Worm (Caenorhabditis elegans) whole organism, L3 larva: ENCODE measurements around the gene F58A4.2.

Source experiments
- R02D3.7 ChIP-seq: fragments of 150-350 bp; optimal IDR thresholded peaks from 2 replicates; lab custom pipeline; 2014; ENCODE audit warnings: missing biosample characterization, missing genetic modification characterization
- ZK546.5 ChIP-seq: sonication (generic microtip); optimal IDR thresholded peaks from 2 replicates; lab custom pipeline; 2017; ENCODE audit warnings: missing biosample characterization, missing genetic modification characterization
- aly-2 ChIP-seq: fragments of 150-350 bp; optimal IDR thresholded peaks from 2 replicates; lab custom pipeline; 2014; ENCODE audit warnings: missing biosample characterization, missing genetic modification characterization
- ama-1 ChIP-seq: fragments of 150-350 bp; optimal IDR thresholded peaks from 2 replicates; lab custom pipeline; 2018
- ceh-16 ChIP-seq: sonication (generic microtip); optimal IDR thresholded peaks from 2 replicates; lab custom pipeline; 2017; ENCODE audit warnings: missing biosample characterization, missing genetic modification characterization
- ceh-82 ChIP-seq: fragments of 150-350 bp; optimal IDR thresholded peaks from 2 replicates; lab custom pipeline; 2014; ENCODE audit warnings: missing biosample characterization, missing genetic modification characterization
- ceh-9 ChIP-seq: sonication (generic microtip); optimal IDR thresholded peaks from 2 replicates; lab custom pipeline; 2018; ENCODE audit warnings: missing biosample characterization, missing genetic modification characterization
- elt-1 ChIP-seq: fragments of 150-350 bp; optimal IDR thresholded peaks from 2 replicates; lab custom pipeline; 2014; ENCODE audit warnings: missing biosample characterization, missing genetic modification characterization
- elt-2 ChIP-seq: sonication (generic microtip); optimal IDR thresholded peaks from 2 replicates; lab custom pipeline; 2016; ENCODE audit warnings: missing genetic modification reagents, mild to moderate bottlenecking, missing genetic modification characterization, missing compliant biosample characterization
- elt-3 ChIP-seq, 3 experiments: fragments of 150-350 bp in 1 of 3; sonication (generic microtip) in 2 of 3; optimal IDR thresholded peaks; 2 replicates in 2 of 3; 4 replicates in 1 of 3; lab custom pipeline; 2014 to 2017; ENCODE audit warnings: missing biosample characterization in 3 of 3, missing genetic modification characterization in 3 of 3
- eor-1 ChIP-seq, 2 experiments: fragments of 150-350 bp; optimal IDR thresholded peaks; 2 replicates each; lab custom pipeline; 2014 to 2018; ENCODE audit warnings: missing biosample characterization in 2 of 2, missing genetic modification characterization in 2 of 2
- fkh-2 ChIP-seq: fragments of 150-350 bp; optimal IDR thresholded peaks from 2 replicates; lab custom pipeline; 2014; ENCODE audit warnings: missing biosample characterization, missing genetic modification reagents, missing genetic modification characterization
- fos-1 ChIP-seq: fragments of 150-350 bp; optimal IDR thresholded peaks from 2 replicates; lab custom pipeline; 2014; ENCODE audit warnings: missing biosample characterization, missing genetic modification characterization
- hmg-11 ChIP-seq: sonication (generic microtip); optimal IDR thresholded peaks from 2 replicates; lab custom pipeline; 2016; ENCODE audit warnings: missing genetic modification characterization, missing compliant biosample characterization
- jun-1 ChIP-seq: fragments of 150-350 bp; optimal IDR thresholded peaks from 2 replicates; lab custom pipeline; 2014; ENCODE audit warnings: missing biosample characterization, missing genetic modification reagents, missing genetic modification characterization
- lin-15B ChIP-seq: fragments of 150-350 bp; optimal IDR thresholded peaks from 2 replicates; lab custom pipeline; 2014; ENCODE audit warnings: missing biosample characterization, missing genetic modification characterization
- lin-39 ChIP-seq: fragments of 150-350 bp; optimal IDR thresholded peaks from 2 replicates; lab custom pipeline; 2018; ENCODE audit warnings: missing biosample characterization, missing genetic modification reagents, missing genetic modification characterization
- lsy-12 ChIP-seq: sonication (generic microtip); optimal IDR thresholded peaks from 2 replicates; lab custom pipeline; 2016; ENCODE audit warnings: mild to moderate bottlenecking, missing genetic modification characterization, missing compliant biosample characterization
- mml-1 ChIP-seq: fragments of 150-350 bp; sonication (generic microtip); optimal IDR thresholded peaks from 3 replicates; lab custom pipeline; 2014; ENCODE audit warnings: missing biosample characterization, missing genetic modification characterization
- nfya-1 ChIP-seq: sonication (generic microtip); optimal IDR thresholded peaks from 2 replicates; lab custom pipeline; 2017; ENCODE audit warnings: missing genetic modification characterization, mild to moderate bottlenecking, missing compliant biosample characterization, antibody characterized with exemption, moderate library complexity; ENCODE audit not compliant: insufficient read depth
- nhr-11 ChIP-seq: fragments of 150-350 bp; optimal IDR thresholded peaks from 2 replicates; lab custom pipeline; 2014; ENCODE audit warnings: missing biosample characterization, missing genetic modification characterization
- nhr-12 ChIP-seq: fragments of 150-350 bp; optimal IDR thresholded peaks from 2 replicates; lab custom pipeline; 2014; ENCODE audit warnings: missing biosample characterization, missing genetic modification characterization
- nhr-23 ChIP-seq: fragments of 150-350 bp; optimal IDR thresholded peaks from 2 replicates; lab custom pipeline; 2014; ENCODE audit warnings: missing biosample characterization, missing genetic modification reagents, missing genetic modification characterization
- nhr-25 ChIP-seq: sonication (generic microtip); optimal IDR thresholded peaks from 2 replicates; lab custom pipeline; 2017; ENCODE audit warnings: missing biosample characterization, missing genetic modification characterization
- nhr-28 ChIP-seq: fragments of 150-350 bp; optimal IDR thresholded peaks from 2 replicates; lab custom pipeline; 2014; ENCODE audit warnings: missing biosample characterization, missing genetic modification characterization
- nhr-43 ChIP-seq: sonication (generic microtip); optimal IDR thresholded peaks from 2 replicates; lab custom pipeline; 2016; ENCODE audit warnings: mild to moderate bottlenecking, missing genetic modification characterization, missing compliant biosample characterization; ENCODE audit not compliant: poor library complexity, severe bottlenecking
- nhr-67 ChIP-seq: fragments of 150-350 bp; optimal IDR thresholded peaks from 2 replicates; lab custom pipeline; 2014; ENCODE audit warnings: missing biosample characterization, missing genetic modification characterization
- nhr-76 ChIP-seq: fragments of 150-350 bp; sonication (generic microtip); optimal IDR thresholded peaks from 5 replicates; lab custom pipeline; 2014; ENCODE audit warnings: missing biosample characterization, missing genetic modification characterization
- nhr-77 ChIP-seq: fragments of 150-350 bp; optimal IDR thresholded peaks from 2 replicates; lab custom pipeline; 2014; ENCODE audit warnings: missing biosample characterization, missing genetic modification characterization
- pha-4 ChIP-seq: fragments of 150-350 bp; optimal IDR thresholded peaks from 2 replicates; lab custom pipeline; 2014; ENCODE audit warnings: missing biosample characterization, missing genetic modification reagents, missing genetic modification characterization
- pqm-1 ChIP-seq: fragments of 150-350 bp; optimal IDR thresholded peaks from 2 replicates; lab custom pipeline; 2017; ENCODE audit warnings: missing biosample characterization, missing genetic modification characterization, inconsistent platforms
- tbx-2 ChIP-seq: sonication (generic microtip); optimal IDR thresholded peaks from 2 replicates; lab custom pipeline; 2016; ENCODE audit warnings: mild to moderate bottlenecking, missing genetic modification characterization, missing compliant biosample characterization
- unc-39 ChIP-seq: sonication (generic microtip); optimal IDR thresholded peaks from 4 replicates; lab custom pipeline; 2017; ENCODE audit warnings: missing biosample characterization, missing genetic modification characterization
- unc-62 ChIP-seq: fragments of 150-350 bp; sonication (generic microtip); optimal IDR thresholded peaks from 4 replicates; lab custom pipeline; 2014; ENCODE audit warnings: missing biosample characterization, missing genetic modification reagents, missing genetic modification characterization
- zag-1 ChIP-seq: fragments of 150-350 bp; optimal IDR thresholded peaks from 2 replicates; lab custom pipeline; 2014; ENCODE audit warnings: missing biosample characterization, missing genetic modification characterization
- ztf-11 ChIP-seq: fragments of 150-350 bp; optimal IDR thresholded peaks from 2 replicates; lab custom pipeline; 2014; ENCODE audit warnings: missing biosample characterization, missing genetic modification characterization

Gene F58A4.2

DNA sequence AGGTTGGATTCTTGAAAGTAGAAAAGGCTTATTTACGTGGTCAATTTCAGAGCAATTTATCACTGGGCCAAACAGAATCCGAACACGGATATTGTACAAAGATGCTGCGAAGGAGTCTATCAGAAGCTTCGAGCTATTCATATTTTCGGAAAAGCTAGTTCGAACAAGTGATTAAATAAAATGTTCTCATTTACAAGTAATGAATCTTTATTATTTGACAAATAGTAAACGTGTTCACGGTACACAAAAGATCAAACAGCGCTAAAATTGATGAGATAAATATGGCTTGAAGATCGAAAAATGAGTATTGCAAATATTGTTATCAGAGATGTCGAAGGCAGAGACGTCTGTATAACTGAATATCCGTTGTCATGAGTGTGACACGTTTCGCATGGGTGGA lies 14.6 kb upstream of the F58A4.2 start:
- TF ChIP-seq pqm-1 (tag; lab: Kevin White, UChicago) (no peak), ama-1 (lab: Kevin White, UChicago) (no peak), nhr-12 (tag; lab: Kevin White, UChicago) (no peak), ceh-16 (tag; lab: Kevin White, UChicago) (no peak), lsy-12 (no peak), zag-1 (no peak), fos-1 (no peak), lin-39 (tag; lab: Kevin White, UChicago) (no peak), nfya-1 (tag; lab: Kevin White, UChicago) (no peak), R02D3.7 (no peak), jun-1 (tag; lab: Kevin White, UChicago) (no peak), nhr-77 (tag; lab: Kevin White, UChicago) (no peak), elt-2 (tag; lab: Kevin White, UChicago) (no peak), nhr-23 (tag; lab: Kevin White, UChicago) (no peak), nhr-28 (tag; lab: Kevin White, UChicago) (no peak), nhr-11 (tag; lab: Kevin White, UChicago) (no peak), ceh-82 (tag; lab: Kevin White, UChicago) (no peak), elt-3 (tag; optimal IDR thresholded peaks at IDR 0.05; lab: Kevin White, UChicago) (no peak), hmg-11 (tag; lab: Kevin White, UChicago) (no peak)

DNA sequence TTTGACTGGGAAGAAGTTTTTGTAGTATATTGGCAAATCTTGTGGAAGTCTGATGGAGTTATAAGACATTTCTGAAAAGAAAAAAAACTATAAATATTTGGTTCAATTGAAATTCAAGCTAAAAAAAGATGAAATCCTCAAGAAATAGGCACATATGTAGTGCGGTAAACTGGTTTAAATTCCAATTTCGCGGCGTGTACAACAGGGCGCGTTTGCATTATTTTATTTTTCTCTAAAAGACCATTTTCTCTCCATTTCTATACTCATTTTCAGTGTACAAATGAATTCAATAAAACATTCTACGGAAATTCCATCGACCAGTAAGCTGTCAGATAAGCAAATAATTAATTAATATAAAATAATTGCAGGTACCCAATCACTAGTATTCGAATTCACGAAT lies 13.7 kb upstream of the F58A4.2 start, which contains the start of the genes pri-1 and F58A4.6:
Gene pri-1, minus strand, starts transcription at position 71 of the 400 bp plus-strand sequence.
Gene F58A4.6, plus strand, starts transcription at position 272 of the 400 bp plus-strand sequence.
- TF ChIP-seq nhr-25 (tag; lab: Kevin White, UChicago) (peak; percentile 2), unc-39 (tag; lab: Kevin White, UChicago) (no peak), nfya-1 (tag; lab: Kevin White, UChicago) (peak; percentile 45), lsy-12 (no peak), lin-15B (peak; percentile 48), nhr-23 (tag; lab: Kevin White, UChicago) (peak; percentile 43)

DNA sequence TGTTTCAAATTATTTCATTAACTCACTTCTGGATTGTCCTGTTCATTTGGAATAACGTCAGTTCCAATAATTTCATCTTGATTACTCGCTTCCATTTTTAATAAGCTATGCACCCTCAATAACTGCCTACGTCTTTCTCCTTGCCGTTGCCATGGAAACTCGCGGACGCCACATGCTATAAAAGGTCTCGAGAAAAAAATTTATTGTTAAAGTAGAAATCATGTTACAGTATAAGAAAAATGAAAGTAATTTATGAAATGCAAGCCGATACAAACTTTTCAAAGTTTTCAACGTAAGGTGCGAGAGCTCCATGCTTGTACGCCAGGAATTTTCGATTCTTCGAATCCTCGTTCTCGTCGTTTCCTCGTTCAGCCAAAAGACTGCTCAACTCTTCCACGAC lies 11.6 kb upstream of the F58A4.2 start, which contains the start of gene bbs-4:
Gene bbs-4, minus strand, starts transcription at position 101 of the 400 bp plus-strand sequence.
- TF ChIP-seq nhr-43 (tag; lab: Kevin White, UChicago) (no peak), unc-62 (GFP tag; lab: Kevin White, UChicago) (no peak), ZK546.5 (tag; lab: Kevin White, UChicago) (no peak), lin-39 (tag; lab: Kevin White, UChicago) (no peak), nhr-67 (tag; lab: Kevin White, UChicago) (no peak), fkh-2 (tag; lab: Kevin White, UChicago) (no peak), ceh-9 (no peak), ztf-11 (tag; lab: Kevin White, UChicago) (no peak), tbx-2 (tag; lab: Kevin White, UChicago) (no peak), elt-3 (tag; optimal IDR thresholded peaks at IDR 0.05; lab: Kevin White, UChicago) (no peak), eor-1 (tag; optimal IDR thresholded peaks at IDR 0.05; lab: Kevin White, UChicago) (no peak)

DNA sequence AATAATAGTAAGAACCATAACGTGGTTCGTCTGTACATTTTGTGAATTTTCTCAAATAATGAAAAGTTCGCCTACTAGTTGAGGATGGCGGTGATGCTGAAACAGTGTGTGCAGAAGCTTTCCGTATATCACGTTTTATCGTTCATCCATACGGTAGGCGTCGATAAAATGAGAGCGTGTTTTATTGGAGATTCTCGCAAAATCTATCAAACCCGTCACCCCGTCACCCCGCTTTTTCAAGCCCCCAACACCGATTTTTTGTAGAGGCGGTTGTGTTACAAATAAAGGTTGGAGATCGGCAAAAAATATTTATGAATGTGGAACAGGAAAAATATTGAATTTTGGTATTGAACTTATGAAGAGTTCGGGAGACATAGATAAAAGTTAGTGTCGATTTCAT lies 8.1 kb upstream of the F58A4.2 start, which contains the start of gene clec-161:
Gene clec-161, minus strand, starts transcription at position 101 of the 400 bp plus-strand sequence.
- TF ChIP-seq lin-39 (tag; lab: Kevin White, UChicago) (no peak), pha-4 (tag; lab: Kevin White, UChicago) (no peak), elt-3 (tag; optimal IDR thresholded peaks at IDR 0.05; lab: Kevin White, UChicago) (no peak), pqm-1 (tag; lab: Kevin White, UChicago) (no peak), nhr-25 (tag; lab: Kevin White, UChicago) (no peak), eor-1 (tag; optimal IDR thresholded peaks at IDR 0.05; lab: Kevin White, UChicago) (no peak), ztf-11 (tag; lab: Kevin White, UChicago) (no peak), ceh-9 (no peak), mml-1 (no peak), unc-62 (GFP tag; lab: Kevin White, UChicago) (no peak), lin-15B (no peak), ama-1 (lab: Kevin White, UChicago) (no peak), aly-2 (no peak), unc-39 (tag; lab: Kevin White, UChicago) (no peak), fos-1 (no peak), nfya-1 (tag; lab: Kevin White, UChicago) (no peak), elt-1 (tag; lab: Kevin White, UChicago) (no peak), ZK546.5 (tag; lab: Kevin White, UChicago) (no peak), elt-2 (tag; lab: Kevin White, UChicago) (no peak), nhr-76 (tag; lab: Kevin White, UChicago) (no peak)
- TF ChIP-seq, all 47 proteins: peak for 0
